Fruit fly (Drosophila melanogaster): ENCODE results near the gene Sfp24Bd.

Sfp24Bd gene

DNA sequence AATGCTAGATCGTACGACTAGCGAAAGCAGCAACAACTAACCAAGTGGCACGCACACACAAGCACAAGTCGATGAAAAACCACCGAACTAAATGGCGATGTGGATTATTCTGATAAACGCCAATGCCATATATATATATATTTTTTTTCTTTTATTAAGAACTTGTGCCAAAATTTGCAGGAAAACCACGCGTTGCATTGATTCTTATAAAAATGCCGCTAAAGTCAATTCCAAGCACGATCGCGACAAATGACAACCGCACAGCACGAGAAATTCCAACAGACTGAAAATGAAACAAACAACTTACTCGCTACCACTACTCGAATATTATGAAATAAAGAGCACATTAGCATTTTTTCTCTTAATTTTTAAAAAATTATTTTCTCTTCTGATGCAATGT is 12.3 kb downstream of the Sfp24Bd start, which contains the start of gene for (continued):
- TF ChIP-seq Lim3 (GFP tag; IDR thresholded peaks at IDR 0.05) (no peak), chinmo (GFP tag; IDR thresholded peaks at IDR 0.05; ENCODE audit: partially characterized antibody) (0 out of 4 replicates have a peak, but pooled peaks have one; percentile 34), amos (GFP tag; IDR thresholded peaks at IDR 0.05; ENCODE audit: partially characterized antibody) (peak; percentile 9; the same call in 1 of the 2 replicates), disco-r (GFP tag; optimal IDR thresholded peaks at IDR 0.05) (no peak), CG32532 (GFP tag; IDR thresholded peaks at IDR 0.05) (peak; percentile 19; the same call in 1 of the 2 replicates), CG17829 (tag; optimal IDR thresholded peaks at IDR 0.05) (no peak), CG11456 (GFP tag; IDR thresholded peaks at IDR 0.05) (no peak), inv (GFP tag; IDR thresholded peaks at IDR 0.05; ENCODE audit: partially characterized antibody) (no peak), CG11696 (GFP tag; IDR thresholded peaks at IDR 0.05) (no peak), CG13123 (GFP tag; optimal IDR thresholded peaks at IDR 0.05) (no peak), CG4282 (GFP tag; optimal IDR thresholded peaks at IDR 0.05) (no peak), Rfx (GFP tag; IDR thresholded peaks at IDR 0.05) (peak; percentile 15; the same call in 1 of the 2 replicates), ase (GFP tag; IDR thresholded peaks at IDR 0.05) (no peak), peb (GFP tag; IDR thresholded peaks at IDR 0.05) (no peak), Bgb (GFP tag; IDR thresholded peaks at IDR 0.05; ENCODE audit: partially characterized antibody) (no peak), ATbp (GFP tag; optimal IDR thresholded peaks at IDR 0.05) (no peak), CG33213 (GFP tag; optimal IDR thresholded peaks at IDR 0.05) (no peak), Trl (optimal IDR thresholded peaks at IDR 0.05) (peak; percentile 32 to 71), Trl (GFP tag; optimal IDR thresholded peaks at IDR 0.05) (no peak), sisA (GFP tag; IDR thresholded peaks at IDR 0.05) (no peak), cg (GFP tag; optimal IDR thresholded peaks at IDR 0.05) (no peak), CrebB (tag; optimal IDR thresholded peaks at IDR 0.05) (no peak), CG4360 (GFP tag; IDR thresholded peaks at IDR 0.05) (peak; percentile 13; the same call in 1 of the 2 replicates), CG11560 (tag; IDR thresholded peaks at IDR 0.05) (no peak), Mad (GFP tag; optimal IDR thresholded peaks at IDR 0.05) (no peak), hbn (GFP tag; IDR thresholded peaks at IDR 0.05; ENCODE audit: partially characterized antibody) (no peak), tgo (GFP tag; IDR thresholded peaks at IDR 0.05) (no peak), HHEX (GFP tag; optimal IDR thresholded peaks at IDR 0.05) (no peak), Gsc (GFP tag; IDR thresholded peaks at IDR 0.05) (no peak), lola (GFP tag; optimal IDR thresholded peaks at IDR 0.05) (no peak), CG8944 (GFP tag; optimal IDR thresholded peaks at IDR 0.05) (no peak)

DNA sequence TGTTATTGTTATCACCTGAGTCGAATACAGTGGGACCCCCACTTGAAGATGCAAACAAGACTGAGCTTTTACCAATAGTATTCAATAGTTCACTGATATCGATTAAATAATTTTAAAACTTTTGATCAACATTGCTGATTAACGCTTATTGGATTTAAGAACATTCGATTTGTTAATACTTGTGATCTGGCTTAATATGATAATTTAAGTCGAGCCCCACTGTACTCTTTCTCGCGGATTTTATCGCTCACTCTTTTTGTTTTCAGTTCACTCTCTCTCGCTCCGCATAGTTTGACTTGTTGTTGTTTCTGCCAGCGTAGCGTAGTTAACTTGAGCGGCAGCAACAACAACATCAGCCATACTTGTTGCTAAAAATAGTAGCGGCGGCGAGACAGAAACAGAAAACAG is 13.2 kb downstream of the Sfp24Bd start:
- TF ChIP-seq knrl (GFP tag; IDR thresholded peaks at IDR 0.05; ENCODE audit: partially characterized antibody) (no peak), fd96Cb (tag; optimal IDR thresholded peaks at IDR 0.05) (peak; percentile 98), CrebB (tag; optimal IDR thresholded peaks at IDR 0.05) (peak; percentile 98), CG10321 (GFP tag; IDR thresholded peaks at IDR 0.05) (peak; percentile 82), CG17802 (tag; optimal IDR thresholded peaks at IDR 0.05) (peak; percentile 88), Hand (GFP tag; optimal IDR thresholded peaks at IDR 0.05) (peak; percentile 98), Ets65A (GFP tag) (peak; percentile 100), jing (GFP tag; optimal IDR thresholded peaks at IDR 0.05) (peak; percentile 96), h (optimal IDR thresholded peaks at IDR 0.05) (no peak), Mad (GFP tag; optimal IDR thresholded peaks at IDR 0.05) (peak; percentile 94), Scr (GFP tag; IDR thresholded peaks at IDR 0.05; ENCODE audit: partially characterized antibody) (no peak), trem (tag; optimal IDR thresholded peaks at IDR 0.05) (peak; percentile 96), sima (GFP tag; optimal IDR thresholded peaks at IDR 0.05) (peak; percentile 95), ash1 (GFP tag; optimal IDR thresholded peaks at IDR 0.05) (peak; percentile 93), chm (GFP tag; IDR thresholded peaks at IDR 0.05) (peak; percentile 99), croc (GFP tag; conservative IDR thresholded peaks at IDR 0.05) (peak; percentile 97), mam (GFP tag; optimal IDR thresholded peaks at IDR 0.05) (peak; percentile 98), Deaf1 (tag; optimal IDR thresholded peaks at IDR 0.05) (peak; percentile 87), H15 (GFP tag; IDR thresholded peaks at IDR 0.05) (peak; percentile 96), gfzf (GFP tag; optimal IDR thresholded peaks at IDR 0.05) (peak; percentile 22), CG11093 (GFP tag; IDR thresholded peaks at IDR 0.05) (peak; percentile 96), MBD-R2 (GFP tag; IDR thresholded peaks at IDR 0.05) (peak; percentile 98), CG9876 (GFP tag; optimal IDR thresholded peaks at IDR 0.05) (peak; percentile 94), Sox100B (GFP tag; optimal IDR thresholded peaks at IDR 0.05) (peak; percentile 98)
